Fruit fly (Drosophila melanogaster) whole organism, embryonic: Measurements from ENCODE around the gene CG10286.
A peak's percentile ranks its signal among the peaks of the same experiment; 100 is the strongest.

Experiments used
- Adf1 ChIP-seq: fragments of 200-800 bp; sonication (Bioruptor generic); IDR thresholded peaks from 2 replicates; pipeline ENCODE4 v1.3.6; 2022; ENCODE audit warnings: missing biosample characterization, missing genetic modification characterization
- Atf3 ChIP-seq: fragments of 200-800 bp; sonication (Bioruptor generic); optimal IDR thresholded peaks from 3 replicates; lab custom pipeline; 2016; ENCODE audit warnings: missing biosample characterization, missing genetic modification characterization
- CG10543 ChIP-seq: fragments of 200-800 bp; sonication (Bioruptor generic); optimal IDR thresholded peaks from 3 replicates; lab custom pipeline; 2017; ENCODE audit warnings: missing biosample characterization, mild to moderate bottlenecking, missing genetic modification characterization, moderate library complexity
- CG12769 ChIP-seq: fragments of 200-800 bp; sonication (Bioruptor generic); optimal IDR thresholded peaks from 2 replicates; lab custom pipeline; 2019; ENCODE audit warnings: missing biosample characterization, mild to moderate bottlenecking, missing genetic modification characterization, moderate library complexity
- CG14441 ChIP-seq: fragments of 200-800 bp; sonication (Bioruptor generic); IDR thresholded peaks from 2 replicates; pipeline ENCODE4 v1.3.6; 2022; ENCODE audit warnings: missing biosample characterization, missing genetic modification characterization
- CG1832 ChIP-seq: fragments of 200-800 bp; sonication (Bioruptor generic); optimal IDR thresholded peaks from 2 replicates; lab custom pipeline; 2017; ENCODE audit warnings: missing biosample characterization, mild to moderate bottlenecking, missing genetic modification characterization, inconsistent platforms
- CG32532 ChIP-seq: fragments of 200-800 bp; sonication (Bioruptor generic); IDR thresholded peaks from 2 replicates; pipeline ENCODE4 v1.3.6; 2022; ENCODE audit warnings: missing biosample characterization, missing genetic modification characterization
- CG32767 ChIP-seq: fragments of 200-800 bp; sonication (Bioruptor generic); IDR thresholded peaks from 2 replicates; pipeline ENCODE4 v1.3.6; 2022; ENCODE audit warnings: missing biosample characterization, missing genetic modification characterization
- CG5180 ChIP-seq: fragments of 200-800 bp; sonication (Bioruptor generic); optimal IDR thresholded peaks from 3 replicates; lab custom pipeline; 2017; ENCODE audit warnings: missing biosample characterization, missing genetic modification characterization, mild to moderate bottlenecking, moderate library complexity, missing genetic modification reagents
- CG8924 ChIP-seq: fragments of 200-800 bp; optimal IDR thresholded peaks from 3 replicates; lab custom pipeline; 2019; ENCODE audit warnings: missing biosample characterization, mild to moderate bottlenecking, missing genetic modification characterization, moderate library complexity
- CG8944 ChIP-seq: fragments of 200-800 bp; sonication (Bioruptor generic); optimal IDR thresholded peaks from 3 replicates; lab custom pipeline; 2016; ENCODE audit warnings: missing biosample characterization, missing genetic modification characterization
- D19A ChIP-seq: fragments of 200-800 bp; optimal IDR thresholded peaks from 3 replicates; lab custom pipeline; 2019; ENCODE audit warnings: missing biosample characterization, mild to moderate bottlenecking, missing genetic modification characterization, moderate library complexity
- Dad ChIP-seq: fragments of 200-800 bp; sonication (Bioruptor generic); optimal IDR thresholded peaks from 3 replicates; lab custom pipeline; 2016; ENCODE audit warnings: missing biosample characterization, missing genetic modification characterization
- Drgx ChIP-seq: fragments of 200-800 bp; sonication (Bioruptor generic); IDR thresholded peaks from 2 replicates; pipeline ENCODE4 v1.3.6; 2022; ENCODE audit warnings: missing biosample characterization, missing genetic modification characterization
- Hey ChIP-seq: fragments of 200-800 bp; sonication (Bioruptor generic); optimal IDR thresholded peaks from 3 replicates; lab custom pipeline; 2018; ENCODE audit warnings: missing biosample characterization, mild to moderate bottlenecking, missing genetic modification characterization
- MTF-1 ChIP-seq: fragments of 200-800 bp; sonication (Bioruptor generic); optimal IDR thresholded peaks from 2 replicates; lab custom pipeline; 2018; ENCODE audit warnings: missing biosample characterization, mild to moderate bottlenecking, missing genetic modification characterization, borderline replicate concordance
- Med ChIP-seq: fragments of 200-800 bp; sonication (Bioruptor generic); peaks from one replicate; lab custom pipeline; 2016; ENCODE audit warnings: missing biosample characterization, missing genetic modification characterization, mild to moderate bottlenecking, inconsistent platforms, moderate library complexity
- Nf-YC ChIP-seq: fragments of 200-800 bp; optimal IDR thresholded peaks from 3 replicates; lab custom pipeline; 2019; ENCODE audit warnings: missing biosample characterization, mild to moderate bottlenecking, missing genetic modification characterization, moderate library complexity
- Trl ChIP-seq, 3 experiments: fragments of >200 bp in 2 of 3; fragments of 200-800 bp in 1 of 3; sonication (Bioruptor generic) in 1 of 3; optimal IDR thresholded peaks; 2 replicates in 1 of 3; 3 replicates in 2 of 3; lab custom pipeline; 2016 to 2017; ENCODE audit warnings: missing biosample characterization in 1 of 3, missing genetic modification characterization in 1 of 3
- abd-A ChIP-seq: fragments of 200-800 bp; sonication (Bioruptor generic); optimal IDR thresholded peaks from 3 replicates; lab custom pipeline; 2019; ENCODE audit warnings: missing biosample characterization, mild to moderate bottlenecking, missing genetic modification characterization, moderate library complexity
- cg ChIP-seq: fragments of 200-800 bp; sonication (Bioruptor generic); optimal IDR thresholded peaks from 3 replicates; lab custom pipeline; 2019; ENCODE audit warnings: missing biosample characterization, mild to moderate bottlenecking, missing genetic modification characterization, moderate library complexity
- chinmo ChIP-seq: fragments of 200-800 bp; sonication (Bioruptor generic); IDR thresholded peaks from 4 replicates; pipeline ENCODE4 v1.3.6; 2022; ENCODE audit warnings: missing biosample characterization, missing genetic modification characterization; ENCODE audit not compliant: partially characterized antibody
- crol ChIP-seq: fragments of 200-800 bp; sonication (Bioruptor generic); IDR thresholded peaks from 2 replicates; pipeline ENCODE4 v1.3.6; 2022; ENCODE audit warnings: missing biosample characterization, missing genetic modification characterization
- fd64A ChIP-seq: fragments of 200-800 bp; sonication (Bioruptor generic); optimal IDR thresholded peaks from 3 replicates; lab custom pipeline; 2018; ENCODE audit warnings: missing biosample characterization, mild to moderate bottlenecking, missing genetic modification characterization
- fu2 ChIP-seq: fragments of 200-800 bp; sonication (Bioruptor generic); optimal IDR thresholded peaks from 2 replicates; lab custom pipeline; 2016; ENCODE audit warnings: missing biosample characterization, missing genetic modification characterization
- insv ChIP-seq, 2 experiments: fragments of 200-800 bp; sonication (Bioruptor generic); optimal IDR thresholded peaks; 3 replicates each; lab custom pipeline; 2016 to 2018; ENCODE audit warnings: missing biosample characterization in 2 of 2, missing genetic modification characterization in 2 of 2
- mirr ChIP-seq: fragments of 200-800 bp; sonication (Bioruptor generic); optimal IDR thresholded peaks from 3 replicates; lab custom pipeline; 2018; ENCODE audit warnings: missing biosample characterization, mild to moderate bottlenecking, missing genetic modification characterization
- nerfin-1 ChIP-seq: fragments of 200-800 bp; sonication (Bioruptor generic); optimal IDR thresholded peaks from 3 replicates; lab custom pipeline; 2019; ENCODE audit warnings: missing biosample characterization, mild to moderate bottlenecking, missing genetic modification characterization, moderate library complexity
- onecut ChIP-seq: fragments of 200-800 bp; sonication (Bioruptor generic); IDR thresholded peaks from 2 replicates; pipeline ENCODE4 v1.3.6; 2022; ENCODE audit warnings: missing biosample characterization, missing genetic modification characterization
- pros ChIP-seq: fragments of 200-800 bp; sonication (Bioruptor generic); optimal IDR thresholded peaks from 3 replicates; lab custom pipeline; 2019; ENCODE audit warnings: missing biosample characterization, mild to moderate bottlenecking, missing genetic modification characterization, moderate library complexity
- rib ChIP-seq: fragments of 200-800 bp; sonication (Bioruptor generic); IDR thresholded peaks from 2 replicates; pipeline ENCODE4 v1.3.6; 2022; ENCODE audit warnings: missing biosample characterization, missing genetic modification characterization
- row ChIP-seq: fragments of 200-800 bp; sonication (Bioruptor generic); IDR thresholded peaks from 3 replicates; pipeline ENCODE4 v1.3.6; 2022; ENCODE audit warnings: missing biosample characterization, missing genetic modification characterization
- sd ChIP-seq: fragments of 200-800 bp; sonication (Bioruptor generic); optimal IDR thresholded peaks from 3 replicates; lab custom pipeline; 2018; ENCODE audit warnings: missing biosample characterization, mild to moderate bottlenecking, missing genetic modification characterization, moderate library complexity
- slp2 ChIP-seq: fragments of 200-800 bp; sonication (Bioruptor generic); optimal IDR thresholded peaks from 2 replicates; lab custom pipeline; 2016; ENCODE audit warnings: missing biosample characterization, missing genetic modification characterization
- so ChIP-seq: fragments of 200-800 bp; sonication (Bioruptor generic); IDR thresholded peaks from 3 replicates; pipeline ENCODE4 v1.3.6; 2022; ENCODE audit warnings: missing biosample characterization, missing genetic modification characterization
- sug ChIP-seq: fragments of 200-800 bp; optimal IDR thresholded peaks from 2 replicates; lab custom pipeline; 2019; ENCODE audit warnings: missing biosample characterization, mild to moderate bottlenecking, missing genetic modification characterization, moderate library complexity
- tin ChIP-seq: fragments of 200-800 bp; sonication (Bioruptor generic); optimal IDR thresholded peaks from 3 replicates; lab custom pipeline; 2016; ENCODE audit warnings: missing biosample characterization, missing genetic modification characterization
- vvl ChIP-seq: fragments of 200-800 bp; sonication (Bioruptor generic); IDR thresholded peaks from 2 replicates; pipeline ENCODE4 v1.3.6; 2022; ENCODE audit warnings: missing biosample characterization, missing genetic modification characterization

The CG10286 gene

DNA sequence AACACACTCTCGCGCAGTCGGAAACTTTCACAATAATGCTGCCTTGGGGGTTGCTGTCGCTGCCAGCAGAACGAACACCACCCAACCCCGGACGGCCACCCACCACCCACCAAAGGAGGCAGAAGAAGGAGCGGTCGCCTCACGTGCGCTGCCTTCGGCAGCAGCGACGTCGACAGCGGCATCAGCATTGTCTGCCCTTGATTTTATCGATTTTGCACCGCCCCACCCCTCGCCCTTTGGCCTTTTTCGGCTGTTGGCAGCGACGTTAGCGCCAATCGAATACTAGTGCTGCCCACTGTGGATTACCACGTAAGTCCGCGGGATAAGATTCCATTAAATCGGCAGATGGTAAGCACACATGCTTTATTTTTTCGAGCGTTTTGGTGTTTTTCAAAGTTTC, 50.3 kb downstream of the CG10286 start (continued):
- TF ChIP-seq CG8924 (tag; lab: Kevin White, UChicago) (no peak), row (0 out of 3 replicates have a peak, but pooled peaks have one; percentile 8), onecut (GFP tag; lab: Robert Waterston, UW) (peak; percentile 100)

DNA sequence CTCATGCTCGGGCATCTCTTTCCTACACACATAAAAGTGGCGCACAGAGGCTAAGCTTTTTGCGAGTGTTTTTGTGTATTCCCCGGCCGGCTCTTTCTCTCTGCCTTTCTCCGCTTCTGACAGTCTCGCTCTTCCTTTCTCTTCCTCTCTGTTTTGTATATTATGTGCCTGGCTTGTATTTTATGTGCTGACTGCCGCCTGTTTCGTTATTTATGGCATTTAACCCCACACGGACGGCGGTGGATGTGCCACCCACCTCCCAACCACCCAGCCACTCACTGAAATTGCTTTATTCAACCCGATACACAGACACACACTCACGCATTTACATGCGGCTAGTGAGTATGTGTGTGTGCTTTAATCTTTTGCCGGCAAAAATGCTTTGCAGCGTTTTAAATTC, 51.2 kb downstream of the CG10286 start:
- TF ChIP-seq vvl (GFP tag; lab: Robert Waterston, UW) = 0 out of 2 replicates have a peak, but pooled peaks have one; percentile 18
- 0 out of 3 replicates have a peak, but pooled peaks have one; percentile 41 for TF ChIP-seq so (GFP tag; lab: Robert Waterston, UW)
- peak; percentile 10 for TF ChIP-seq Nf-YC (tag; lab: Kevin White, UChicago)
- TF ChIP-seq insv (GFP tag; optimal IDR thresholded peaks at IDR 0.05; lab: Kevin White, UChicago) = no peak
- TF ChIP-seq CG14441 (GFP tag; lab: Robert Waterston, UW) = no peak
- 0 out of 2 replicates have a peak, but pooled peaks have one; percentile 40 for TF ChIP-seq rib (GFP tag; lab: Robert Waterston, UW)
- 0 out of 2 replicates have a peak, but pooled peaks have one; percentile 17 for TF ChIP-seq Drgx (GFP tag; lab: Robert Waterston, UW)
- peak; percentile 95 for TF ChIP-seq abd-A
- TF ChIP-seq mirr (GFP tag; lab: Kevin White, UChicago) = peak; percentile 23
- peak; percentile 21 for TF ChIP-seq sug (tag; lab: Kevin White, UChicago)
- TF ChIP-seq cg (GFP tag; lab: Kevin White, UChicago) = peak; percentile 71
- no peak for TF ChIP-seq fu2 (GFP tag; lab: Kevin White, UChicago)
- no peak for TF ChIP-seq CG5180 (GFP tag; lab: Kevin White, UChicago)
- peak; percentile 72 for TF ChIP-seq Hey
- TF ChIP-seq MTF-1 (GFP tag; lab: Kevin White, UChicago) = no peak
- TF ChIP-seq crol (GFP tag; lab: Robert Waterston, UW) = peak; percentile 40
- no peak for TF ChIP-seq CG8944 (GFP tag; lab: Kevin White, UChicago)
- peak; percentile 38 for TF ChIP-seq pros (GFP tag; lab: Kevin White, UChicago)
- peak; percentile 82 for TF ChIP-seq Med
- 0 out of 4 replicates have a peak, but pooled peaks have one; percentile 68 for TF ChIP-seq chinmo (GFP tag; lab: Robert Waterston, UW)
- no peak for TF ChIP-seq D19A (tag; lab: Kevin White, UChicago)
- TF ChIP-seq slp2 = no peak
- no peak for TF ChIP-seq fd64A (GFP tag; lab: Kevin White, UChicago)
- TF ChIP-seq sd (tag; lab: Kevin White, UChicago) = peak; percentile 62
- peak; percentile 14 for TF ChIP-seq CG10543 (GFP tag; lab: Kevin White, UChicago)
- peak; percentile 56; the same call in 1 of the 2 replicates for TF ChIP-seq onecut (GFP tag; lab: Robert Waterston, UW)
- TF ChIP-seq row = peak; percentile 21; the same call in 1 of the 3 replicates
- TF ChIP-seq CG1832 (GFP tag; lab: Kevin White, UChicago) = peak; percentile 8
- no peak for TF ChIP-seq Dad
- TF ChIP-seq Trl (optimal IDR thresholded peaks at IDR 0.05; lab: Kevin White, UChicago) = peak; percentile 48 to 67
- TF ChIP-seq Trl (GFP tag; optimal IDR thresholded peaks at IDR 0.05; lab: Kevin White, UChicago) = no peak
- TF ChIP-seq nerfin-1 (tag; lab: Kevin White, UChicago) = peak; percentile 79
- TF ChIP-seq CG32767 (GFP tag; lab: Robert Waterston, UW) = peak; percentile 81
- peak; percentile 47; the same call in 1 of the 2 replicates for TF ChIP-seq Adf1 (GFP tag; lab: Robert Waterston, UW)
- no peak for TF ChIP-seq tin (GFP tag; lab: Kevin White, UChicago)
- TF ChIP-seq Atf3 (GFP tag; lab: Kevin White, UChicago) = no peak
- 0 out of 2 replicates have a peak, but pooled peaks have one; percentile 12 for TF ChIP-seq CG32532 (GFP tag; lab: Robert Waterston, UW)
- TF ChIP-seq CG12769 (tag; lab: Kevin White, UChicago) = peak; percentile 60
